Fruit fly (Drosophila melanogaster) whole organism, embryonic: Measurements from ENCODE around the gene CG32679.

Experiments used
- Asciz ChIP-seq: fragments of 200-800 bp; sonication (Bioruptor generic); optimal IDR thresholded peaks from 2 replicates; lab custom pipeline; 2017; ENCODE audit warnings: missing biosample characterization, mild to moderate bottlenecking, missing genetic modification characterization, missing genetic modification reagents
- Atf3 ChIP-seq: fragments of 200-800 bp; sonication (Bioruptor generic); optimal IDR thresholded peaks from 3 replicates; lab custom pipeline; 2016; ENCODE audit warnings: missing biosample characterization, missing genetic modification characterization
- B-H2 ChIP-seq: fragments of 200-800 bp; sonication (Bioruptor generic); optimal IDR thresholded peaks from 2 replicates; lab custom pipeline; 2018; ENCODE audit warnings: missing biosample characterization, mild to moderate bottlenecking, missing genetic modification characterization
- CG10462 ChIP-seq: fragments of 200-800 bp; sonication (Bioruptor generic); optimal IDR thresholded peaks from 2 replicates; lab custom pipeline; 2016; ENCODE audit warnings: missing biosample characterization, missing genetic modification characterization
- CG12219 ChIP-seq: fragments of 200-800 bp; sonication (Bioruptor generic); optimal IDR thresholded peaks from 3 replicates; lab custom pipeline; 2018; ENCODE audit warnings: missing biosample characterization, mild to moderate bottlenecking, missing genetic modification characterization
- CG14441 ChIP-seq: fragments of 200-800 bp; sonication (Bioruptor generic); IDR thresholded peaks from 2 replicates; pipeline ENCODE4 v1.3.6; 2022; ENCODE audit warnings: missing biosample characterization, missing genetic modification characterization
- CG14710 ChIP-seq: fragments of 200-800 bp; sonication (Bioruptor generic); optimal IDR thresholded peaks from 3 replicates; lab custom pipeline; 2019; ENCODE audit warnings: missing biosample characterization, mild to moderate bottlenecking, missing genetic modification characterization, moderate library complexity
- CG18476 ChIP-seq: fragments of 200-800 bp; sonication (Bioruptor generic); optimal IDR thresholded peaks from 2 replicates; lab custom pipeline; 2016; ENCODE audit warnings: missing biosample characterization, mild to moderate bottlenecking, missing genetic modification characterization
- CG2202 ChIP-seq: fragments of 200-800 bp; sonication (Bioruptor generic); optimal IDR thresholded peaks from 2 replicates; lab custom pipeline; 2018; ENCODE audit warnings: missing biosample characterization, mild to moderate bottlenecking, missing genetic modification characterization
- CG3163 ChIP-seq: fragments of 200-800 bp; sonication (Bioruptor generic); optimal IDR thresholded peaks from 3 replicates; lab custom pipeline; 2016; ENCODE audit warnings: missing biosample characterization, missing genetic modification characterization
- CG33557 ChIP-seq: fragments of 200-800 bp; sonication (Bioruptor generic); optimal IDR thresholded peaks from 2 replicates; lab custom pipeline; 2019; ENCODE audit warnings: missing biosample characterization, mild to moderate bottlenecking, missing genetic modification characterization, moderate library complexity
- CG3407 ChIP-seq: fragments of 200-800 bp; sonication (Bioruptor generic); optimal IDR thresholded peaks from 2 replicates; lab custom pipeline; 2018; ENCODE audit warnings: missing biosample characterization, mild to moderate bottlenecking, missing genetic modification characterization
- CG5953 ChIP-seq: fragments of 200-800 bp; sonication (Bioruptor generic); IDR thresholded peaks from 2 replicates; pipeline ENCODE4 v1.3.6; 2022; ENCODE audit warnings: missing biosample characterization, missing genetic modification characterization
- CG6791 ChIP-seq: fragments of 200-800 bp; sonication (Bioruptor generic); IDR thresholded peaks from 3 replicates; pipeline ENCODE4 v1.3.6; 2022; ENCODE audit warnings: missing biosample characterization, missing genetic modification characterization; ENCODE audit not compliant: partially characterized antibody
- CG7786 ChIP-seq: fragments of 200-800 bp; sonication (Bioruptor generic); optimal IDR thresholded peaks from 2 replicates; lab custom pipeline; 2016; ENCODE audit warnings: missing biosample characterization, missing genetic modification characterization
- CG8765 ChIP-seq: fragments of 200-800 bp; sonication (Bioruptor generic); IDR thresholded peaks from 2 replicates; pipeline ENCODE4 v1.3.6; 2022; ENCODE audit warnings: missing biosample characterization, missing genetic modification characterization
- CG9215 ChIP-seq: fragments of 200-800 bp; sonication (Bioruptor generic); IDR thresholded peaks from 2 replicates; pipeline ENCODE4 v1.3.6; 2022; ENCODE audit warnings: missing biosample characterization, missing genetic modification characterization
- CG9727 ChIP-seq: fragments of 200-800 bp; sonication (Bioruptor generic); optimal IDR thresholded peaks from 3 replicates; lab custom pipeline; 2017; ENCODE audit warnings: missing biosample characterization, mild to moderate bottlenecking, missing genetic modification characterization
- CG9932 ChIP-seq: fragments of 200-800 bp; sonication (Bioruptor generic); IDR thresholded peaks from 2 replicates; pipeline ENCODE4 v1.3.6; 2022; ENCODE audit warnings: missing biosample characterization, missing genetic modification characterization
- Ets65A ChIP-seq: fragments of 200-800 bp; sonication (Bioruptor generic); peaks from one replicate; lab custom pipeline; 2016; ENCODE audit warnings: missing biosample characterization, missing genetic modification characterization
- Ets97D ChIP-seq: fragments of 200-800 bp; sonication (Bioruptor generic); optimal IDR thresholded peaks from 3 replicates; lab custom pipeline; 2016; ENCODE audit warnings: missing biosample characterization, missing genetic modification characterization
- Gug ChIP-seq: fragments of 200-800 bp; sonication (Bioruptor generic); IDR thresholded peaks from 4 replicates; pipeline ENCODE4 v1.3.6; 2022; ENCODE audit warnings: missing biosample characterization, missing genetic modification characterization
- HHEX ChIP-seq: fragments of 200-800 bp; sonication (Bioruptor generic); optimal IDR thresholded peaks from 3 replicates; lab custom pipeline; 2017; ENCODE audit warnings: missing biosample characterization, mild to moderate bottlenecking, missing genetic modification characterization, missing genetic modification reagents
- Hmr ChIP-seq: fragments of 200-800 bp; sonication (Bioruptor generic); optimal IDR thresholded peaks from 3 replicates; lab custom pipeline; 2017; ENCODE audit warnings: mild to moderate bottlenecking, missing biosample characterization, missing genetic modification reagents, missing genetic modification characterization
- Hmx ChIP-seq: fragments of 200-800 bp; sonication (Bioruptor generic); optimal IDR thresholded peaks from 2 replicates; lab custom pipeline; 2016; ENCODE audit warnings: missing biosample characterization, missing genetic modification characterization
- Hsf ChIP-seq: fragments of 200-800 bp; sonication (Bioruptor generic); optimal IDR thresholded peaks from 3 replicates; lab custom pipeline; 2016; ENCODE audit warnings: missing biosample characterization, missing genetic modification characterization
- Mes4 ChIP-seq: fragments of 200-800 bp; sonication (Bioruptor generic); optimal IDR thresholded peaks from 2 replicates; lab custom pipeline; 2016; ENCODE audit warnings: missing biosample characterization, missing genetic modification characterization
- NfI ChIP-seq: fragments of 200-800 bp; sonication (Bioruptor generic); optimal IDR thresholded peaks from 3 replicates; lab custom pipeline; 2018; ENCODE audit warnings: missing biosample characterization, mild to moderate bottlenecking, missing genetic modification characterization, moderate library complexity
- Oli ChIP-seq: fragments of 200-800 bp; sonication (Bioruptor generic); optimal IDR thresholded peaks from 2 replicates; lab custom pipeline; 2018; ENCODE audit warnings: missing biosample characterization, mild to moderate bottlenecking, missing genetic modification characterization, moderate library complexity
- Sox100B ChIP-seq: fragments of 200-800 bp; sonication (Bioruptor generic); optimal IDR thresholded peaks from 3 replicates; lab custom pipeline; 2018; ENCODE audit warnings: missing biosample characterization, mild to moderate bottlenecking, missing genetic modification characterization
- Vsx1 ChIP-seq: fragments of 200-800 bp; sonication (Bioruptor generic); optimal IDR thresholded peaks from 2 replicates; lab custom pipeline; 2017; ENCODE audit warnings: missing biosample characterization, mild to moderate bottlenecking, missing genetic modification characterization, missing genetic modification reagents
- Xbp1 ChIP-seq: fragments of 200-800 bp; sonication (Bioruptor generic); optimal IDR thresholded peaks from 3 replicates; lab custom pipeline; 2016; ENCODE audit warnings: missing biosample characterization, mild to moderate bottlenecking, missing genetic modification characterization
- amos ChIP-seq: fragments of 200-800 bp; sonication (Bioruptor generic); IDR thresholded peaks from 2 replicates; pipeline ENCODE4 v1.3.6; 2022; ENCODE audit warnings: missing biosample characterization, missing genetic modification characterization; ENCODE audit not compliant: partially characterized antibody
- bab2 ChIP-seq: fragments of 200-800 bp; sonication (Bioruptor generic); optimal IDR thresholded peaks from 2 replicates; lab custom pipeline; 2016; ENCODE audit warnings: missing biosample characterization, missing genetic modification characterization
- br ChIP-seq: fragments of >200 bp; optimal IDR thresholded peaks from 2 replicates; lab custom pipeline; 2017
- ci ChIP-seq: fragments of 200-800 bp; sonication (Bioruptor generic); IDR thresholded peaks from 3 replicates; pipeline ENCODE4 v1.3.6; 2022; ENCODE audit warnings: missing biosample characterization, missing genetic modification characterization
- dmrt11E ChIP-seq: fragments of 200-800 bp; sonication (Bioruptor generic); optimal IDR thresholded peaks from 3 replicates; lab custom pipeline; 2018; ENCODE audit warnings: missing biosample characterization, mild to moderate bottlenecking, missing genetic modification characterization, moderate library complexity
- dmrt99B ChIP-seq: fragments of 200-800 bp; sonication (Bioruptor generic); optimal IDR thresholded peaks from 2 replicates; lab custom pipeline; 2018; ENCODE audit warnings: missing biosample characterization, mild to moderate bottlenecking, missing genetic modification characterization, moderate library complexity
- ems ChIP-seq: fragments of 200-800 bp; sonication (Bioruptor generic); optimal IDR thresholded peaks from 3 replicates; lab custom pipeline; 2016; ENCODE audit warnings: missing biosample characterization, missing genetic modification characterization
- gce ChIP-seq: fragments of 200-800 bp; sonication (Bioruptor generic); IDR thresholded peaks from 3 replicates; pipeline ENCODE4 v1.3.6; 2022; ENCODE audit warnings: missing biosample characterization, missing genetic modification characterization
- gcm ChIP-seq: fragments of 200-800 bp; sonication (Bioruptor generic); optimal IDR thresholded peaks from 2 replicates; lab custom pipeline; 2019; ENCODE audit warnings: missing biosample characterization, mild to moderate bottlenecking, missing genetic modification characterization, moderate library complexity
- h ChIP-seq: fragments of >200 bp; optimal IDR thresholded peaks from 2 replicates; lab custom pipeline; 2017
- lab ChIP-seq: fragments of 200-800 bp; sonication (Bioruptor generic); optimal IDR thresholded peaks from 3 replicates; lab custom pipeline; 2017; ENCODE audit warnings: missing biosample characterization, missing genetic modification characterization, mild to moderate bottlenecking, moderate library complexity, missing genetic modification reagents
- pita ChIP-seq: fragments of 200-800 bp; sonication (Bioruptor generic); optimal IDR thresholded peaks from 2 replicates; lab custom pipeline; 2017; ENCODE audit warnings: missing biosample characterization, mild to moderate bottlenecking, missing genetic modification characterization
- ranshi ChIP-seq: fragments of 200-800 bp; sonication (Bioruptor generic); IDR thresholded peaks from 2 replicates; pipeline ENCODE4 v1.3.6; 2022; ENCODE audit warnings: missing biosample characterization, missing genetic modification characterization
- rib ChIP-seq: fragments of 200-800 bp; sonication (Bioruptor generic); IDR thresholded peaks from 2 replicates; pipeline ENCODE4 v1.3.6; 2022; ENCODE audit warnings: missing biosample characterization, missing genetic modification characterization
- row ChIP-seq: fragments of 200-800 bp; sonication (Bioruptor generic); IDR thresholded peaks from 3 replicates; pipeline ENCODE4 v1.3.6; 2022; ENCODE audit warnings: missing biosample characterization, missing genetic modification characterization
- sc ChIP-seq, 3 experiments: fragments of >200 bp in 2 of 3; fragments of 200-800 bp in 1 of 3; sonication (Bioruptor generic) in 1 of 3; optimal IDR thresholded peaks; 2 replicates in 2 of 3; 3 replicates in 1 of 3; lab custom pipeline; 2017; ENCODE audit warnings: mild to moderate bottlenecking in 1 of 3, missing biosample characterization in 1 of 3, missing genetic modification characterization in 1 of 3, missing genetic modification reagents in 1 of 3
- sens ChIP-seq: fragments of 200-800 bp; sonication (Bioruptor generic); peaks from one replicate; lab custom pipeline; 2016; ENCODE audit warnings: missing biosample characterization, missing genetic modification characterization
- wdn ChIP-seq: fragments of 200-800 bp; sonication (Bioruptor generic); IDR thresholded peaks from 2 replicates; pipeline ENCODE4 v1.3.6; 2022; ENCODE audit warnings: missing biosample characterization, missing genetic modification characterization
- zfh2 ChIP-seq: fragments of 200-800 bp; sonication (Bioruptor generic); optimal IDR thresholded peaks from 2 replicates; lab custom pipeline; 2016; ENCODE audit warnings: missing biosample characterization, missing genetic modification characterization

The CG32679 gene

dm6 chrX:10324836-10325566 lies 42.3 kb downstream of the CG32679 start (continued):
- TF ChIP-seq Vsx1 (no peak), Hsf (GFP tag; lab: Kevin White, UChicago) (peak; percentile 11), ci (0 out of 3 replicates have a peak, but pooled peaks have one; percentile 20), sc (optimal IDR thresholded peaks at IDR 0.05; lab: Kevin White, UChicago) (no peak), sc (GFP tag; optimal IDR thresholded peaks at IDR 0.05; lab: Kevin White, UChicago) (no peak), CG14710 (tag; lab: Kevin White, UChicago) (no peak), CG10462 (GFP tag; lab: Kevin White, UChicago) (no peak), B-H2 (GFP tag; lab: Kevin White, UChicago) (no peak), lab (GFP tag; lab: Kevin White, UChicago) (no peak), CG5953 (GFP tag; lab: Robert Waterston, UW) (no peak), Mes4 (no peak), Hmr (peak; percentile 5), Ets65A (GFP tag; lab: Kevin White, UChicago) (peak; percentile 51), Hmx (no peak), CG9727 (GFP tag; lab: Kevin White, UChicago) (peak; percentile 25), CG6791 (GFP tag; lab: Robert Waterston, UW) (no peak), CG18476 (peak; percentile 22), NfI (GFP tag; lab: Kevin White, UChicago) (peak; percentile 22), sens (peak; percentile 83), Oli (tag; lab: Kevin White, UChicago) (peak; percentile 3), CG33557 (GFP tag; lab: Kevin White, UChicago) (no peak), ems (no peak), Asciz (GFP tag; lab: Kevin White, UChicago) (no peak), zfh2 (GFP tag; lab: Kevin White, UChicago) (no peak), wdn (no peak), dmrt99B (peak; percentile 35), CG14441 (0 out of 2 replicates have a peak, but pooled peaks have one; percentile 13), CG9932 (no peak), row (GFP tag; lab: Robert Waterston, UW) (peak; percentile 40; the same call in 1 of the 3 replicates), h (lab: Kevin White, UChicago) (no peak), CG12219 (GFP tag; lab: Kevin White, UChicago) (no peak), pita (GFP tag; lab: Kevin White, UChicago) (no peak), rib (GFP tag; lab: Robert Waterston, UW) (no peak), CG7786 (GFP tag; lab: Kevin White, UChicago) (no peak), amos (no peak), CG3407 (GFP tag; lab: Kevin White, UChicago) (no peak), CG3163 (peak; percentile 40), bab2 (GFP tag; lab: Kevin White, UChicago) (peak; percentile 8), Ets97D (no peak), Atf3 (GFP tag; lab: Kevin White, UChicago) (no peak), br (lab: Kevin White, UChicago) (no peak), Gug (no peak), CG2202 (tag; lab: Kevin White, UChicago) (no peak), ranshi (GFP tag; lab: Robert Waterston, UW) (no peak), Xbp1 (GFP tag; lab: Kevin White, UChicago) (no peak), gcm (GFP tag; lab: Kevin White, UChicago) (no peak), dmrt11E (tag; lab: Kevin White, UChicago) (peak; percentile 14), Sox100B (GFP tag; lab: Kevin White, UChicago) (peak; percentile 31), CG9215 (GFP tag; lab: Robert Waterston, UW) (no peak), gce (GFP tag; lab: Robert Waterston, UW) (no peak), HHEX (no peak), CG8765 (GFP tag; lab: Robert Waterston, UW) (no peak)
